Worm (Caenorhabditis elegans): ENCODE measurements around the gene msp-58.

- no peak for TF ChIP-seq flt-1 (GFP tag; IDR thresholded peaks at IDR 0.05)
- no peak for TF ChIP-seq F13C5.2 (tag; optimal IDR thresholded peaks at IDR 0.05)
- TF ChIP-seq hmbx-1 (tag; optimal IDR thresholded peaks at IDR 0.05), result no peak
- no peak for TF ChIP-seq aly-1 (tag; optimal IDR thresholded peaks at IDR 0.05)
- no peak for TF ChIP-seq ama-1 (optimal IDR thresholded peaks at IDR 0.05)
- TF ChIP-seq ets-7 (tag; optimal IDR thresholded peaks at IDR 0.05), result no peak
- TF ChIP-seq hnd-1 (tag; optimal IDR thresholded peaks at IDR 0.05), result no peak
- no peak for TF ChIP-seq tra-4 (tag; optimal IDR thresholded peaks at IDR 0.05)
- no peak for TF ChIP-seq tbx-11 (GFP tag; IDR thresholded peaks at IDR 0.05)
- no peak for TF ChIP-seq ceh-36 (tag; optimal IDR thresholded peaks at IDR 0.05)
- TF ChIP-seq ceh-13 (GFP tag; optimal IDR thresholded peaks at IDR 0.05), result no peak
- no peak for TF ChIP-seq hmg-4 (GFP tag; optimal IDR thresholded peaks at IDR 0.05)
Measured at ce11 chrIV:5272518-5272917, 35.9 kb upstream of the msp-58 start, which contains the start of gene F36H12.3.

All from whole organism, early embryonic.